Fruit fly (Drosophila melanogaster): Measurements from ENCODE around the gene CG5500.

dm6 chr3R:26876851-26877250, 421 bp downstream of the CG5500 start:
- TF ChIP-seq CG8478 (optimal IDR thresholded peaks at IDR 0.05), result no peak
- no peak for TF ChIP-seq CTCF (optimal IDR thresholded peaks at IDR 0.05)
